Fruit fly (Drosophila melanogaster) whole organism, pupa: ENCODE measurements around the gene CG3104.

Source experiments
- CG13204 ChIP-seq: fragments of 200-800 bp; sonication (Bioruptor generic); optimal IDR thresholded peaks from 2 replicates; lab custom pipeline; 2018; ENCODE audit warnings: missing biosample characterization, mild to moderate bottlenecking, missing genetic modification characterization, moderate library complexity
- CG14655 ChIP-seq: fragments of 200-800 bp; sonication (Bioruptor generic); optimal IDR thresholded peaks from 3 replicates; lab custom pipeline; 2017; ENCODE audit warnings: mild to moderate bottlenecking, missing biosample characterization, missing genetic modification reagents, missing genetic modification characterization
- CG15710 ChIP-seq: fragments of 200-800 bp; sonication (Bioruptor generic); optimal IDR thresholded peaks from 2 replicates; lab custom pipeline; 2018; ENCODE audit warnings: missing biosample characterization, mild to moderate bottlenecking, missing genetic modification characterization, moderate library complexity
- CG17806 ChIP-seq: fragments of 200-800 bp; sonication (Bioruptor generic); optimal IDR thresholded peaks from 2 replicates; lab custom pipeline; 2018; ENCODE audit warnings: missing biosample characterization, mild to moderate bottlenecking, missing genetic modification characterization, moderate library complexity
- CG32121 ChIP-seq: fragments of 200-800 bp; sonication (Bioruptor generic); IDR thresholded peaks from 2 replicates; pipeline ENCODE4 v1.3.6; 2022; ENCODE audit warnings: missing biosample characterization, missing genetic modification characterization
- CG34367 ChIP-seq: fragments of 200-800 bp; sonication (Bioruptor generic); optimal IDR thresholded peaks from 2 replicates; lab custom pipeline; 2018; ENCODE audit warnings: missing biosample characterization, mild to moderate bottlenecking, missing genetic modification characterization
- CG8159 ChIP-seq: fragments of 200-800 bp; sonication (Bioruptor generic); optimal IDR thresholded peaks from 3 replicates; lab custom pipeline; 2018; ENCODE audit warnings: missing biosample characterization, mild to moderate bottlenecking, missing genetic modification characterization, moderate library complexity
- EcR ChIP-seq: fragments of 200-800 bp; sonication (Bioruptor generic); optimal IDR thresholded peaks from 3 replicates; lab custom pipeline; 2019; ENCODE audit warnings: missing biosample characterization, missing genetic modification characterization, mild to moderate bottlenecking, moderate library complexity, missing genetic modification reagents
- Pif1A ChIP-seq: fragments of 200-800 bp; sonication (Bioruptor generic); optimal IDR thresholded peaks from 3 replicates; lab custom pipeline; 2016; ENCODE audit warnings: missing biosample characterization, missing genetic modification characterization
- Pif1B ChIP-seq: fragments of 200-800 bp; sonication (Bioruptor generic); optimal IDR thresholded peaks from 3 replicates; lab custom pipeline; 2016; ENCODE audit warnings: missing biosample characterization, missing genetic modification characterization
- fd96Ca ChIP-seq: fragments of 200-800 bp; sonication (Bioruptor generic); IDR thresholded peaks from 3 replicates; pipeline ENCODE4 v1.3.6; 2022; ENCODE audit warnings: missing biosample characterization, missing genetic modification characterization

DNA sequence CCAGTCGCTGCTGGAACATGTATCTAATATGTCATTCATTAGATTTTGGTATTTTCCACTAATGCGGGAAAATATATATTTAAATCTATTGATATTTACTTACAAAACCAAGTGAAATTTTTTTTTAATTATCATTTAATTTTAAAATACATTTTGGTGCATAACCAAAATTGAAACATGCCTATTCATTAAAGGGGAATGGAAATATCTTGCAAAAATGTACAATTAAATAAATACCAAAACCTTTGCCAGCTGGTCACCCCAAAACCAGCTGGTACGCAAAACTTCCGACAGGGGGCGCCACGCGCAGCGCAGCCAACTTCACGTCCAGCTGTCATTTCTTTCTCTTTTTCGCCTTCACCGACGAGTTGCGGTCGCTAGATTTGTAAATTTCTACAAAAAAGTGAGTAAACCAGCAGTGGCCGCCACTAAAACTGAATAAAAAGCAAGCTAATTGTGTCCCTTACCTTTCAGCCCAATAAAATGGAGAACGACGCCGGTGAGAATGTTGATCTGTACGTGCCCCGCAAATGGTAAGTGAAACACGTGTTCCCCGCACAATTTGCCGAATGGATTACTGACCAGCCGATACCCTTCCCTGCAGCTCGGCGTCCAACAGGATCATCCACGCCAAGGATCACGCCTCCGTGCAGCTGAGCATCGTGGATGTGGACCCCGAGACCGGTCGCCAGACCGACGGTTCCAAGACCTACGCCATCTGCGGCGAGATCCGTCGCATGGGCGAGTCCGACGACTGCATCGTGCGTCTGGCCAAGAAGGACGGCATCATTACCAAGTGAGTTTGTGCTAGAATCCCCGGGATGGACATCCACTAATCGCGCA is at the start of gene CG3104, which contains the start of gene RpS21:
- TF ChIP-seq fd96Ca (peak; percentile 59; the same call in 2 of the 3 replicates), CG17806 (tag; lab: Kevin White, UChicago) (peak; percentile 37), CG13204 (GFP tag; lab: Kevin White, UChicago) (peak; percentile 48), EcR (no peak), Pif1B (GFP tag; lab: Kevin White, UChicago) (peak; percentile 9), CG8159 (no peak), Pif1A (GFP tag; lab: Kevin White, UChicago) (peak; percentile 54), CG14655 (GFP tag; lab: Kevin White, UChicago) (peak; percentile 67), CG34367 (peak; percentile 57), CG32121 (GFP tag; lab: Robert Waterston, UW) (peak; percentile 36; the same call in 1 of the 2 replicates), CG15710 (tag; lab: Kevin White, UChicago) (peak; percentile 53)
